Worm (Caenorhabditis elegans) whole organism, midembryonic: ENCODE data around the gene ZK596.3.

Source experiments
- T22C8.4 ChIP-seq: fragments of 200-800 bp; sonication (Bioruptor generic); IDR thresholded peaks from 2 replicates; pipeline ENCODE4 v1.3.6; 2022; ENCODE audit warnings: missing genetic modification characterization, missing compliant biosample characterization
- cog-1 ChIP-seq: sonication (generic microtip); optimal IDR thresholded peaks from 2 replicates; lab custom pipeline; 2016; ENCODE audit warnings: missing genetic modification characterization, missing compliant biosample characterization
- flt-1 ChIP-seq: fragments of 200-800 bp; sonication (Bioruptor generic); IDR thresholded peaks from 2 replicates; pipeline ENCODE4 v1.3.6; 2022; ENCODE audit warnings: missing genetic modification characterization, missing compliant biosample characterization
- klf-2 ChIP-seq: fragments of 200-800 bp; sonication (Bioruptor generic); conservative IDR thresholded peaks from 2 replicates; pipeline ENCODE4 v1.3.6; 2022; ENCODE audit warnings: missing genetic modification reagents, missing genetic modification characterization, missing compliant biosample characterization
- med-1 ChIP-seq: sonication (generic microtip); optimal IDR thresholded peaks from 2 replicates; lab custom pipeline; 2017; ENCODE audit warnings: missing genetic modification characterization, mild to moderate bottlenecking, missing compliant biosample characterization, antibody characterized with exemption, missing genetic modification reagents; ENCODE audit not compliant: insufficient read depth
- ref-1 ChIP-seq: fragments of 200-800 bp; sonication (Bioruptor generic); conservative IDR thresholded peaks from 2 replicates; pipeline ENCODE4 v1.3.6; 2022; ENCODE audit warnings: missing genetic modification reagents, missing genetic modification characterization, missing compliant biosample characterization
- tab-1 ChIP-seq: fragments of 200-800 bp; sonication (Bioruptor generic); IDR thresholded peaks from 2 replicates; pipeline ENCODE4 v1.3.6; 2022; ENCODE audit warnings: missing genetic modification characterization, missing compliant biosample characterization
- ztf-23 ChIP-seq: fragments of 200-800 bp; sonication (Bioruptor generic); IDR thresholded peaks from 2 replicates; pipeline ENCODE4 v1.3.6; 2022; ENCODE audit warnings: missing genetic modification reagents, missing genetic modification characterization, missing compliant biosample characterization
- ztf-29 ChIP-seq: fragments of 200-800 bp; sonication (Bioruptor generic); IDR thresholded peaks from 2 replicates; pipeline ENCODE4 v1.3.6; 2022; ENCODE audit warnings: missing genetic modification reagents, missing genetic modification characterization, missing compliant biosample characterization

ZK596.3 gene

DNA sequence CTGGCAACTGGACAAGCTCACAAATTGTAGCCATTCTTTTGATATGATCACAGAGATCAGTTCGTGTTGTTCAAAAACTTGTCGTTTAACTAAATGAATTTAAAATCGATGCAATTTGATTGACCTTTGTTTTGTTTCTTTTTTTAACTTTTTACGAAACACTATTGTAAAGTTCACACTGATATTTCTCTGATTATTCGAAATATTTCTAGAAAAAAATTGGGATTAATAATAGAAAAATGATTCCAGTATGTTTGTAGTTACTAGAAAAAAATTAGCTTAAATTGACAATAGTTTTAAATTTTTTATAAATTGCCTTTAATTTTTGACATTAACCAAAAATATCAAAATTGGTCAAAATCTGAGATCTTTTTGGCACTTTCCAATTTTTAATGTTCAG, 5.0 kb upstream of the ZK596.3 start, which contains the start of gene ZK596.2:
Gene ZK596.2, minus strand, starts transcription at position 101 of the 400 bp plus-strand sequence.
- TF ChIP-seq tab-1 (GFP tag; lab: Robert Waterston, UW) (no peak), ref-1 (no peak), klf-2 (no peak), med-1 (GFP tag; lab: Kevin White, UChicago) (no peak), ztf-29 (GFP tag; lab: Robert Waterston, UW) (no peak), ztf-23 (no peak), flt-1 (GFP tag; lab: Robert Waterston, UW) (no peak), cog-1 (tag; lab: Kevin White, UChicago) (no peak), T22C8.4 (GFP tag; lab: Robert Waterston, UW) (no peak)

DNA sequence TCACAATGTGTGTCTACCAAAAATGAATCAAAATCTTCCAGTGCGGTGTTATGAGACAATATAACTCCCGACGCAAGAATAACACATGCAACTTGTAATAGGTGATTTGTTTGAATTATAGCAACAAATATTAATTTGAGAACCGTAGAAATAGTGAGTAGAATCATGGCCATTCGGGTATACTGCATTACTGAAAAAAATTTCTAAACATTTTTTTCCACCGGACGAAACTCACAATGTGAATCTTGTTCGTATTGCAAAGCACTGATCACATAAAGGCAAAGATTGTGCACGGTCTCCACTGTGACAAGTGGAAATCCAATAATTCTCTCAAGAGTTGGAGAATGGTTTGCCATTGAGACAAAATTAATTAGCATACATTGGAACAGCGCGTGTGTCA, 1.7 kb downstream of the ZK596.3 start:
- TF ChIP-seq tab-1 (GFP tag; lab: Robert Waterston, UW) (no peak), cog-1 (tag; lab: Kevin White, UChicago) (no peak), ztf-23 (no peak), klf-2 (no peak), flt-1 (GFP tag; lab: Robert Waterston, UW) (no peak), ref-1 (no peak), med-1 (GFP tag; lab: Kevin White, UChicago) (no peak), T22C8.4 (GFP tag; lab: Robert Waterston, UW) (no peak), ztf-29 (GFP tag; lab: Robert Waterston, UW) (no peak)

ce11 chrIV:10900083-10900482, 4.1 kb downstream of the ZK596.3 start, which contains the start of gene srlf-30:
Gene srlf-30 (plus strand): TSS chrIV:10900383.
- no peak for TF ChIP-seq ref-1
- TF ChIP-seq flt-1 (GFP tag; lab: Robert Waterston, UW), result no peak
- no peak for TF ChIP-seq ztf-23
- TF ChIP-seq klf-2, result no peak
- no peak for TF ChIP-seq T22C8.4 (GFP tag; lab: Robert Waterston, UW)
- no peak for TF ChIP-seq tab-1 (GFP tag; lab: Robert Waterston, UW)

DNA sequence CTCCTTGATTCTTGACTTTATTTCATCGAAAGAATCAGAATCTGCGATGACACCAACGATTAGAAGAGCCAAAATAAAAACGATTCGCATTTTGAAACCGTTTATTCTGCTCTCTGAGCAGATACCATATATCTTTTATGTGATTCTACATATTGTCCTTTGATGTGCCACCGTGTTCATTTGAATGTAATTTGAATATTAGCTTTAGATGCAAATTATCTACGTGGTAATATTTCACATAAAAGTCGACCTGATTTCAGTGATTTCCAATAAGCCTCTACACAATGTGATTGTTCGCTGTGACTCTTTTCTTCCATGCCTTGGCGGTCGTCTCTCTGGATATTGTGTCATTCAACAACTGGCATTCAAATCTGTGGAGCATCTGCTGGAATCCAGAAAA, 5.1 kb downstream of the ZK596.3 start, which contains the start of the genes F13E9.9 and F13E9.19:
Gene F13E9.9, minus strand, starts transcription at position 101 of the 400 bp plus-strand sequence.
Gene F13E9.19, plus strand, starts transcription at position 316 of the 400 bp plus-strand sequence.
- no peak for TF ChIP-seq T22C8.4 (GFP tag; lab: Robert Waterston, UW)
- TF ChIP-seq ztf-29 (GFP tag; lab: Robert Waterston, UW), result no peak
- no peak for TF ChIP-seq flt-1 (GFP tag; lab: Robert Waterston, UW)
- no peak for TF ChIP-seq klf-2
- TF ChIP-seq tab-1 (GFP tag; lab: Robert Waterston, UW), result no peak
- no peak for TF ChIP-seq med-1 (GFP tag; lab: Kevin White, UChicago)
- no peak for TF ChIP-seq cog-1 (tag; lab: Kevin White, UChicago)
- TF ChIP-seq ztf-23, result no peak

DNA sequence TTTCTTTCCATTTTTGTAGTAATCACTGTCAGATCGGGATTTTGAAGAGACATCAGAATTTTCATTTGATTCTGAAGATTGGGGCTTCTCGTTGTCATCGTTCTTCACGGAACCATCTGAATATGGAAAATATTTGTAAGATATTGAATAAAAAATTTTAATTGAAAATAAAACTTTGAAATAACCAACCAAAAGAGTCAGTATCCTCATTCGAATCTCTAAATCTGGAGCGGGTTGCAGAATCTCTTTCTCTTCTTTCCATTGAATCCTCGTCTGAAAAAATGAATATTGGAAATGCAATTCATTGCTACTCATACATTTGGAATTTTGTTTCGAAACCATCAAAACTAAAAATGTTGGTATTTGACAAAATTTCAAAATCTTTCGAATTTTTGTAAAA, 6.0 kb downstream of the ZK596.3 start:
- TF ChIP-seq klf-2, result no peak
- no peak for TF ChIP-seq ztf-29 (GFP tag; lab: Robert Waterston, UW)
- TF ChIP-seq cog-1 (tag; lab: Kevin White, UChicago), result no peak
- no peak for TF ChIP-seq T22C8.4 (GFP tag; lab: Robert Waterston, UW)

- TF ChIP-seq klf-2 (no peak), tab-1 (GFP tag; lab: Robert Waterston, UW) (no peak)
These were observed 7.7 kb downstream of the ZK596.3 start, which contains the start of gene srlf-13 for ce11 chrIV:10896512-10896911. Gene srlf-13 (minus strand): TSS chrIV:10896612.

DNA sequence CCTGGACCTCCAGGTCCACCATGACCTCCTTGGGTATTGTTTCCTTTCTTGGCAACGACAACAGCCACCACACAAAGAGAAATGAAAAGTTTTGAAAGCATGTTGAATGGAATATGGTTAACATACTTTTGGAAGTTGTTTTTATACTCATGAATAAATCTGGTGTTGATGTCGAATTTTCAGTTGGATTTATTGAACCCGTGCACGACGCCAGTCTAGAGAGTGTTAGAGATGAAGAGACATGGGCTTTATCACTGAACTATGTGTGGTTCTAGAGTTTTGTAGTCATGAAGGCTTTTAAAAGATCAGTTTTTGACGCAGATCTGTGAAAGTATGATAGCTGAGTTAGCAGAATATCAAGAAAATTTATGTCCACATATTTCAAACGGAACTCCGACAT, 9.9 kb downstream of the ZK596.3 start, which contains the start of gene srlf-14:
Gene srlf-14, minus strand, starts transcription at position 101 of the 400 bp plus-strand sequence.
- TF ChIP-seq klf-2, result no peak

- TF ChIP-seq klf-2, result no peak
- no peak for TF ChIP-seq tab-1 (GFP tag; lab: Robert Waterston, UW)
- TF ChIP-seq flt-1 (GFP tag; lab: Robert Waterston, UW), result no peak
- TF ChIP-seq ztf-29 (GFP tag; lab: Robert Waterston, UW), result no peak
- no peak for TF ChIP-seq T22C8.4 (GFP tag; lab: Robert Waterston, UW)
- TF ChIP-seq ztf-23, result no peak
- TF ChIP-seq ref-1, result no peak
- TF ChIP-seq med-1 (GFP tag; lab: Kevin White, UChicago), result no peak
- TF ChIP-seq cog-1 (tag; lab: Kevin White, UChicago), result no peak
These were observed 12.2 kb downstream of the ZK596.3 start, which contains the start of gene srlf-12 for ce11 chrIV:10891993-10892392. Gene srlf-12 (minus strand): TSS chrIV:10892093.

DNA sequence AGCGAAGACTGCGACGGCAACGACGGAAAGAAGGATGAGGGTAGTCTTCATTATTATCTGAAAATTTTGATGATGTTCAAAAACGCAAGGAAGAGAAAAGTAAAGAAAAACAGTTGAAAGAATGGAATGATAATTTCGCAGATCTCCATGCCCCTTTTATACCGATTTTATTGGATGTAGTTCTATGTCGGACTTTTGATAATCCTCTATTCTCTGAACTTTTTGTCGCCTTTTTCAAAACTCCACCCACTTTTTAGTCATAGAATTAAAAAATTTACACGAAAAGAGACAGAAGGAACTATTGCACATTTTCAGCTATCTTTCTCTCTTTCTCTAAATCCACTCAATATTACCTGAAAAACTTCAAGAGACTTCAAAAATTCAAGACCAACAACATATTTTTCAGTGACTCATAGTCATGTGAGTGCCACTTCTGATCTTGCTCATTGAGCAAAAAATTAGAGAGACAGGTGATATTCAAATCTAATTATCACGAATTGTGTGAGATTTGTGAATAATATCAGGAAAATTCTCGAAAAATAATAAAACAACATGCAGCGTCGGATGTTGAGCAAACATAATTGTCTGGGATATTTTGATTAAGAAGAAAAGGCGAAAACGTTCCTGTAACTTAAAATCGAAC, 14.2 kb downstream of the ZK596.3 start, which contains the start of gene F13E9.15:
Gene F13E9.15, minus strand, starts transcription at position 51 of the 643 bp plus-strand sequence.
- TF ChIP-seq tab-1 (GFP tag; lab: Robert Waterston, UW) (no peak), cog-1 (tag; lab: Kevin White, UChicago) (no peak), flt-1 (GFP tag; lab: Robert Waterston, UW) (no peak), klf-2 (no peak), T22C8.4 (GFP tag; lab: Robert Waterston, UW) (no peak), ztf-29 (GFP tag; lab: Robert Waterston, UW) (no peak), ztf-23 (no peak), med-1 (GFP tag; lab: Kevin White, UChicago) (no peak), ref-1 (no peak)

ce11 chrIV:10887285-10887684, 16.9 kb downstream of the ZK596.3 start, which contains the start of gene F13E9.16:
Gene F13E9.16 (minus strand): TSS chrIV:10887385.
- TF ChIP-seq ztf-29 (GFP tag; lab: Robert Waterston, UW), result no peak
- no peak for TF ChIP-seq T22C8.4 (GFP tag; lab: Robert Waterston, UW)
- TF ChIP-seq ref-1, result no peak
- TF ChIP-seq cog-1 (tag; lab: Kevin White, UChicago), result no peak
- TF ChIP-seq tab-1 (GFP tag; lab: Robert Waterston, UW), result no peak
- TF ChIP-seq klf-2, result no peak
- TF ChIP-seq ztf-23, result no peak
- TF ChIP-seq flt-1 (GFP tag; lab: Robert Waterston, UW), result no peak
- no peak for TF ChIP-seq med-1 (GFP tag; lab: Kevin White, UChicago)
